Fruit fly (Drosophila melanogaster): ENCODE data around the gene CG15020.

CG15020 gene

dm6 chr3L:4405922-4406321, 15.5 kb upstream of the CG15020 start, which contains the start of gene CG15019 (continued):
- TF ChIP-seq Opbp (GFP tag; IDR thresholded peaks at IDR 0.05; ENCODE audit: partially characterized antibody): peak; percentile 79
- TF ChIP-seq Max (GFP tag; optimal IDR thresholded peaks at IDR 0.05): peak; percentile 30
- peak; percentile 55; the same call in 1 of the 2 replicates for TF ChIP-seq CG2129 (GFP tag; IDR thresholded peaks at IDR 0.05; ENCODE audit: partially characterized antibody)
- TF ChIP-seq amos (GFP tag; IDR thresholded peaks at IDR 0.05; ENCODE audit: partially characterized antibody): peak; percentile 81; the same call in 1 of the 2 replicates
- no peak for TF ChIP-seq CG10431 (GFP tag; optimal IDR thresholded peaks at IDR 0.05)
- TF ChIP-seq sna (GFP tag; IDR thresholded peaks at IDR 0.05; ENCODE audit: partially characterized antibody): peak; percentile 76; the same call in 1 of the 2 replicates
- TF ChIP-seq trem (tag; optimal IDR thresholded peaks at IDR 0.05): peak; percentile 10
- TF ChIP-seq CG7928 (GFP tag; optimal IDR thresholded peaks at IDR 0.05): peak; percentile 84
- TF ChIP-seq E2f2 (GFP tag; IDR thresholded peaks at IDR 0.05): peak; percentile 95
- TF ChIP-seq CG15514 (GFP tag; optimal IDR thresholded peaks at IDR 0.05): peak; percentile 10
- TF ChIP-seq unc-4 (GFP tag; IDR thresholded peaks at IDR 0.05; ENCODE audit: partially characterized antibody): peak; percentile 82
- TF ChIP-seq Dref (GFP tag; IDR thresholded peaks at IDR 0.05): peak; percentile 93
- peak; percentile 65 for TF ChIP-seq CG6791 (GFP tag; IDR thresholded peaks at IDR 0.05; ENCODE audit: partially characterized antibody)
- TF ChIP-seq knrl (GFP tag; IDR thresholded peaks at IDR 0.05; ENCODE audit: partially characterized antibody): peak; percentile 66
- TF ChIP-seq Scr (GFP tag; IDR thresholded peaks at IDR 0.05; ENCODE audit: partially characterized antibody): peak; percentile 73
- peak; percentile 17; the same call in 1 of the 3 replicates for TF ChIP-seq CG14860 (GFP tag; IDR thresholded peaks at IDR 0.05; ENCODE audit: partially characterized antibody)
- TF ChIP-seq dmrt11E (tag; optimal IDR thresholded peaks at IDR 0.05): no peak
- TF ChIP-seq CG13287 (GFP tag; IDR thresholded peaks at IDR 0.05; ENCODE audit: partially characterized antibody): peak; percentile 87
- peak; percentile 41; the same call in 1 of the 2 replicates for TF ChIP-seq E2f1 (GFP tag; IDR thresholded peaks at IDR 0.05)
- peak; percentile 76 for TF ChIP-seq sqz (GFP tag; optimal IDR thresholded peaks at IDR 0.05)
- TF ChIP-seq NFAT (GFP tag; IDR thresholded peaks at IDR 0.05): peak; percentile 26; the same call in 1 of the 2 replicates

dm6 chr3L:4406653-4407257, 14.7 kb upstream of the CG15020 start, which contains the start of gene TP53INP:
Gene TP53INP (plus strand): TSS chr3L:4406943.
- TF ChIP-seq Mrtf (GFP tag; IDR thresholded peaks at IDR 0.05): no peak; the same call in 2 of the 3 replicates
- TF ChIP-seq ERR (GFP tag; optimal IDR thresholded peaks at IDR 0.05): peak; percentile 17
- peak; percentile 68 for TF ChIP-seq Jarid2 (GFP tag; optimal IDR thresholded peaks at IDR 0.05)
- peak; percentile 88 for TF ChIP-seq CG1602 (GFP tag; optimal IDR thresholded peaks at IDR 0.05)
- peak; percentile 56; the same call in 1 of the 2 replicates for TF ChIP-seq ap (GFP tag; IDR thresholded peaks at IDR 0.05)
- peak; percentile 64 for TF ChIP-seq CG30020 (tag; optimal IDR thresholded peaks at IDR 0.05)
- TF ChIP-seq CG2116 (GFP tag; optimal IDR thresholded peaks at IDR 0.05): peak; percentile 60
- TF ChIP-seq gsb (GFP tag; IDR thresholded peaks at IDR 0.05): 0 out of 2 replicates have a peak, but pooled peaks have one; percentile 6
- TF ChIP-seq Spps (tag; optimal IDR thresholded peaks at IDR 0.05): peak; percentile 83
- TF ChIP-seq h (optimal IDR thresholded peaks at IDR 0.05): no peak
- TF ChIP-seq CG8765 (GFP tag; IDR thresholded peaks at IDR 0.05): peak; percentile 38; the same call in 1 of the 2 replicates
- peak; percentile 45; the same call in 1 of the 2 replicates for TF ChIP-seq CG7372 (GFP tag; IDR thresholded peaks at IDR 0.05)
- peak; percentile 80 for TF ChIP-seq vvl (GFP tag; IDR thresholded peaks at IDR 0.05)
- peak; percentile 68; the same call in 1 of the 2 replicates for TF ChIP-seq CG9932 (GFP tag; IDR thresholded peaks at IDR 0.05)
- 0 out of 2 replicates have a peak, but pooled peaks have one; percentile 40 for TF ChIP-seq Lim3 (GFP tag; IDR thresholded peaks at IDR 0.05)
- peak; percentile 75 for TF ChIP-seq CG16863 (GFP tag; optimal IDR thresholded peaks at IDR 0.05)
- peak; percentile 74 for TF ChIP-seq tgo (GFP tag; IDR thresholded peaks at IDR 0.05)
- TF ChIP-seq wor (GFP tag; IDR thresholded peaks at IDR 0.05): peak; percentile 65
- no peak for TF ChIP-seq pzg (GFP tag; optimal IDR thresholded peaks at IDR 0.05)
- TF ChIP-seq nerfin-2 (GFP tag; IDR thresholded peaks at IDR 0.05; ENCODE audit: partially characterized antibody): no peak
- peak in 1 of 2 experiments; percentile 88 for TF ChIP-seq eve (GFP tag; optimal IDR thresholded peaks at IDR 0.05)
- TF ChIP-seq Bdp1 (GFP tag; optimal IDR thresholded peaks at IDR 0.05): peak; percentile 21
- peak; percentile 63 for TF ChIP-seq CG4707 (GFP tag; optimal IDR thresholded peaks at IDR 0.05)
- TF ChIP-seq pnt (GFP tag; optimal IDR thresholded peaks at IDR 0.05): peak; percentile 67
- TF ChIP-seq CG6765 (GFP tag; optimal IDR thresholded peaks at IDR 0.05): peak; percentile 69
- peak; percentile 40; the same call in 1 of the 2 replicates for TF ChIP-seq Oaz (GFP tag; IDR thresholded peaks at IDR 0.05)
- peak; percentile 62 for TF ChIP-seq chm (GFP tag; IDR thresholded peaks at IDR 0.05)

All from whole organism, embryonic.